Worm (Caenorhabditis elegans) whole organism, L3 larva: ENCODE measurements around the gene gst-39.

Experiments used
- R02D3.7 ChIP-seq: fragments of 150-350 bp; optimal IDR thresholded peaks from 2 replicates; lab custom pipeline; 2014; ENCODE audit warnings: missing biosample characterization, missing genetic modification characterization
- ceh-16 ChIP-seq: sonication (generic microtip); optimal IDR thresholded peaks from 2 replicates; lab custom pipeline; 2017; ENCODE audit warnings: missing biosample characterization, missing genetic modification characterization
- egl-5 ChIP-seq: fragments of 150-350 bp; optimal IDR thresholded peaks from 2 replicates; lab custom pipeline; 2017; ENCODE audit warnings: missing biosample characterization, missing genetic modification reagents, missing genetic modification characterization, inconsistent platforms
- elt-2 ChIP-seq: sonication (generic microtip); optimal IDR thresholded peaks from 2 replicates; lab custom pipeline; 2016; ENCODE audit warnings: missing genetic modification reagents, mild to moderate bottlenecking, missing genetic modification characterization, missing compliant biosample characterization
- elt-3 ChIP-seq, 3 experiments: fragments of 150-350 bp in 1 of 3; sonication (generic microtip) in 2 of 3; optimal IDR thresholded peaks; 2 replicates in 2 of 3; 4 replicates in 1 of 3; lab custom pipeline; 2014 to 2017; ENCODE audit warnings: missing biosample characterization in 3 of 3, missing genetic modification characterization in 3 of 3
- eor-1 ChIP-seq, 2 experiments: fragments of 150-350 bp; optimal IDR thresholded peaks; 2 replicates each; lab custom pipeline; 2014 to 2018; ENCODE audit warnings: missing biosample characterization in 2 of 2, missing genetic modification characterization in 2 of 2
- nfya-1 ChIP-seq: sonication (generic microtip); optimal IDR thresholded peaks from 2 replicates; lab custom pipeline; 2017; ENCODE audit warnings: missing genetic modification characterization, mild to moderate bottlenecking, missing compliant biosample characterization, antibody characterized with exemption, moderate library complexity; ENCODE audit not compliant: insufficient read depth
- nhr-25 ChIP-seq: sonication (generic microtip); optimal IDR thresholded peaks from 2 replicates; lab custom pipeline; 2017; ENCODE audit warnings: missing biosample characterization, missing genetic modification characterization
- nhr-76 ChIP-seq: fragments of 150-350 bp; sonication (generic microtip); optimal IDR thresholded peaks from 5 replicates; lab custom pipeline; 2014; ENCODE audit warnings: missing biosample characterization, missing genetic modification characterization
- nhr-77 ChIP-seq: fragments of 150-350 bp; optimal IDR thresholded peaks from 2 replicates; lab custom pipeline; 2014; ENCODE audit warnings: missing biosample characterization, missing genetic modification characterization
- pqm-1 ChIP-seq: fragments of 150-350 bp; optimal IDR thresholded peaks from 2 replicates; lab custom pipeline; 2017; ENCODE audit warnings: missing biosample characterization, missing genetic modification characterization, inconsistent platforms
- skn-1 ChIP-seq: fragments of 150-350 bp; optimal IDR thresholded peaks from 2 replicates; lab custom pipeline; 2014; ENCODE audit warnings: missing biosample characterization, missing genetic modification characterization
- ztf-11 ChIP-seq: fragments of 150-350 bp; optimal IDR thresholded peaks from 2 replicates; lab custom pipeline; 2014; ENCODE audit warnings: missing biosample characterization, missing genetic modification characterization

ce11 chrII:15169811-15170282 lies 1.9 kb downstream of the gst-39 start, which contains the start of gene gst-29:
- TF ChIP-seq ztf-11 (tag; lab: Kevin White, UChicago) = no peak
- TF ChIP-seq pqm-1 (tag; lab: Kevin White, UChicago) = peak; percentile 33
- no peak for TF ChIP-seq skn-1
- TF ChIP-seq nhr-77 (tag; lab: Kevin White, UChicago) = no peak
- no peak for TF ChIP-seq ceh-16
- TF ChIP-seq nhr-25 (tag; lab: Kevin White, UChicago) = no peak
- TF ChIP-seq elt-2 (tag; lab: Kevin White, UChicago) = peak; percentile 6
- TF ChIP-seq elt-3 (tag; optimal IDR thresholded peaks at IDR 0.05; lab: Kevin White, UChicago) = no peak
- TF ChIP-seq R02D3.7 = no peak
- no peak for TF ChIP-seq nfya-1 (tag; lab: Kevin White, UChicago)
- TF ChIP-seq egl-5 (tag; lab: Kevin White, UChicago) = no peak
- TF ChIP-seq nhr-76 (tag; lab: Kevin White, UChicago) = no peak
- no peak for TF ChIP-seq eor-1 (tag; optimal IDR thresholded peaks at IDR 0.05; lab: Kevin White, UChicago)
